Worm (Caenorhabditis elegans): Measurements from ENCODE around the gene eif-3.B.

eif-3.B gene

ce11 chrII:14794935-14795454 is at the start of gene eif-3.B:
TSS of gene eif-3.B (plus strand) at chrII:14795404.
- peak; percentile 78 for TF ChIP-seq nhr-11 (tag; optimal IDR thresholded peaks at IDR 0.05)
- peak; percentile 89 for TF ChIP-seq zag-1 (tag; optimal IDR thresholded peaks at IDR 0.05)
- TF ChIP-seq unc-130 (tag; optimal IDR thresholded peaks at IDR 0.05) = peak; percentile 98
- TF ChIP-seq dpl-1 (GFP tag; optimal IDR thresholded peaks at IDR 0.05) = peak; percentile 97 to 98 (median 97)
- peak; percentile 99 for TF ChIP-seq unc-86 (tag; optimal IDR thresholded peaks at IDR 0.05)
- peak; percentile 92 for TF ChIP-seq F16B12.6 (tag; optimal IDR thresholded peaks at IDR 0.05)
- peak; percentile 98 for TF ChIP-seq nhr-71 (tag; optimal IDR thresholded peaks at IDR 0.05)
- TF ChIP-seq lin-13 (GFP tag; optimal IDR thresholded peaks at IDR 0.05) = peak; percentile 94
- peak; percentile 90 for TF ChIP-seq Y116A8C.19 (tag; optimal IDR thresholded peaks at IDR 0.05; ENCODE audit: borderline replicate concordance)
- no peak for TF ChIP-seq ets-5 (GFP tag; IDR thresholded peaks at IDR 0.05)
- peak; percentile 51 for TF ChIP-seq aha-1 (tag; optimal IDR thresholded peaks at IDR 0.05)
- TF ChIP-seq rnt-1 (tag; optimal IDR thresholded peaks at IDR 0.05) = peak; percentile 99
- no peak for TF ChIP-seq nhr-76 (tag; optimal IDR thresholded peaks at IDR 0.05)
- TF ChIP-seq mef-2 (tag; optimal IDR thresholded peaks at IDR 0.05) = peak; percentile 15
- TF ChIP-seq ceh-8 (GFP tag; optimal IDR thresholded peaks at IDR 0.05) = peak; percentile 94
- peak; percentile 70 for TF ChIP-seq ceh-63 (GFP tag; optimal IDR thresholded peaks at IDR 0.05)
- TF ChIP-seq nhr-12 (tag; optimal IDR thresholded peaks at IDR 0.05) = peak; percentile 16
- TF ChIP-seq egl-13 (tag; optimal IDR thresholded peaks at IDR 0.05) = peak; percentile 98
- peak; percentile 98 for TF ChIP-seq nhr-85 (tag)
- TF ChIP-seq ama-1 (optimal IDR thresholded peaks at IDR 0.05) = no peak
- TF ChIP-seq nhr-90 (tag; optimal IDR thresholded peaks at IDR 0.05; ENCODE audit: poor library complexity) = peak; percentile 99
- TF ChIP-seq lin-35 (GFP tag; optimal IDR thresholded peaks at IDR 0.05) = peak; percentile 98
- TF ChIP-seq mep-1 (tag; optimal IDR thresholded peaks at IDR 0.05) = peak; percentile 96
- TF ChIP-seq nhr-84 (tag; optimal IDR thresholded peaks at IDR 0.05) = no peak
- peak in 4 of 6 experiments; percentile 12 to 90 (median 68) for TF ChIP-seq elt-3 (tag; optimal IDR thresholded peaks at IDR 0.05)
- TF ChIP-seq ceh-88 (GFP tag; IDR thresholded peaks at IDR 0.05) = peak; percentile 90
- peak; percentile 96 for TF ChIP-seq nhr-19 (GFP tag; conservative IDR thresholded peaks at IDR 0.05)
- TF ChIP-seq elt-2 (tag; optimal IDR thresholded peaks at IDR 0.05) = peak; percentile 89
- TF ChIP-seq vab-15 (tag; optimal IDR thresholded peaks at IDR 0.05) = peak; percentile 90
- no peak for TF ChIP-seq tlp-1 (tag; optimal IDR thresholded peaks at IDR 0.05)
- TF ChIP-seq lsy-2 (tag; optimal IDR thresholded peaks at IDR 0.05) = peak; percentile 95 to 96
- no peak for TF ChIP-seq pqm-1 (tag; optimal IDR thresholded peaks at IDR 0.05)
- peak in 1 of 2 experiments; percentile 80 for TF ChIP-seq mdl-1 (tag; optimal IDR thresholded peaks at IDR 0.05)
- peak; percentile 94 for TF ChIP-seq lin-15B (tag; optimal IDR thresholded peaks at IDR 0.05)
- peak; percentile 98 for TF ChIP-seq tbx-2 (tag; optimal IDR thresholded peaks at IDR 0.05)
- TF ChIP-seq irx-1 (tag; optimal IDR thresholded peaks at IDR 0.05) = peak; percentile 97
- TF ChIP-seq efl-3 (GFP tag; optimal IDR thresholded peaks at IDR 0.05) = peak; percentile 57
- peak; percentile 1 for TF ChIP-seq C34B4.2 (tag; optimal IDR thresholded peaks at IDR 0.05)
- TF ChIP-seq dsc-1 (tag; optimal IDR thresholded peaks at IDR 0.05) = peak; percentile 99
- TF ChIP-seq grh-1 (GFP tag; IDR thresholded peaks at IDR 0.05) = peak; percentile 85
- peak; percentile 96 for TF ChIP-seq pax-3 (tag; optimal IDR thresholded peaks at IDR 0.05)
- peak; percentile 98 for TF ChIP-seq nhr-47 (tag; optimal IDR thresholded peaks at IDR 0.05)
- peak; percentile 86 for TF ChIP-seq fos-1 (tag; optimal IDR thresholded peaks at IDR 0.05)
- TF ChIP-seq jun-1 (tag; optimal IDR thresholded peaks at IDR 0.05) = peak; percentile 87
- peak; percentile 55 for TF ChIP-seq hlh-17 (GFP tag; optimal IDR thresholded peaks at IDR 0.05; ENCODE audit: borderline replicate concordance)
- TF ChIP-seq mab-9 (GFP tag; IDR thresholded peaks at IDR 0.05) = peak; percentile 74; the same call in 1 of the 2 replicates
- TF ChIP-seq unc-62 (GFP tag; optimal IDR thresholded peaks at IDR 0.05) = no peak
- peak; percentile 84 to 89 (median 88) for TF ChIP-seq ceh-82 (tag; optimal IDR thresholded peaks at IDR 0.05)
- peak; percentile 94 for TF ChIP-seq skn-1 (tag; optimal IDR thresholded peaks at IDR 0.05)
- TF ChIP-seq lir-3 (tag; optimal IDR thresholded peaks at IDR 0.05; ENCODE audit: poor library complexity) = peak; percentile 98
- no peak for TF ChIP-seq ces-1 (GFP tag; optimal IDR thresholded peaks at IDR 0.05)
- TF ChIP-seq alr-1 (tag; optimal IDR thresholded peaks at IDR 0.05; ENCODE audit: borderline replicate concordance) = no peak
